Worm (Caenorhabditis elegans): ENCODE data around the gene F35G2.5.

ce11 chrIV:12208984-12209676 lies 10.3 kb upstream of the F35G2.5 start, which contains the start of the genes marb-1 and F35G2.3:
- TF ChIP-seq egl-27 (tag; optimal IDR thresholded peaks at IDR 0.05) (no peak), unc-62 (GFP tag; optimal IDR thresholded peaks at IDR 0.05) (no peak), ama-1 (optimal IDR thresholded peaks at IDR 0.05) (no peak), Y55F3AM.14 (GFP tag; optimal IDR thresholded peaks at IDR 0.05) (no peak), ceh-82 (tag; optimal IDR thresholded peaks at IDR 0.05) (no peak), ztf-11 (tag; optimal IDR thresholded peaks at IDR 0.05) (no peak)
